ENCODE assay signal across 2 fruit fly cellular contexts in the genomic region with DNA sequence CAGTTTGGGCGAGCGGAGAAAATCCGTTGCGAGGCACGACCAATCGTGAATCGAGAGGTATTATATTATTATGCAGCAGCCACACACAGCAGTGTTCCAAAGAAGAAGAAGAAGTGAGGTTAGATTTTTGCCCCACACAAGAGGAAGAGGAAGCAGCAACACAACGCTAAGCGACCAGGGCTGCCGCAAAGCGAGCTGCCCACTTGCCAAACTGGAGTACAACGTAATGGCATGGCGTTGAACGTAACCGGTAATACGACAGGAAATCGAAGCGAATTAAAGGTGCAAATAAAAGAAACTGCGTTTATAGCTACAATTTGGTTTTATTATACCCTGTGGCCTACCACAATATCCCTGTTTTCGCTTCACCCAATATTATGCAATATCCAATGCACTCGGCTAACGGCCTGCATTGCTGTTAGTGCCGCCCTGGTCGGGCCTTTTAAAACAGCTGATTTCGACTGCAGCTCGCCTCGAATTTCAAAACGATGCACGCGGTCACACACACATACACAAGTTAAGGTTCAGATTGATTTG.
TF ChIP-seq lines count a peak whose summit lies in the region.

No protein-coding gene starts in this region.

TF ChIP-seq in whole organism, embryonic, 481 proteins besides CTCF, POLR2A, EP300 and RAD21 (continued from another document and continues in another):
- TF ChIP-seq tap (tag; optimal IDR thresholded peaks at IDR 0.05; lab: Kevin White, UChicago) (peak; percentile 34), bcd (GFP tag; optimal IDR thresholded peaks at IDR 0.05; lab: Kevin White, UChicago) (peak; percentile 86), CG42726 (GFP tag; IDR thresholded peaks at IDR 0.05; lab: Robert Waterston, UW; ENCODE audit: partially characterized antibody) (no peak), CG11504 (tag; optimal IDR thresholded peaks at IDR 0.05; lab: Kevin White, UChicago) (peak; percentile 74), lov (optimal IDR thresholded peaks at IDR 0.05; lab: Kevin White, UChicago) (no peak), lov (GFP tag; IDR thresholded peaks at IDR 0.05; lab: Robert Waterston, UW) (peak; percentile 49; the same call in 1 of the 3 replicates), Kr (GFP tag; optimal IDR thresholded peaks at IDR 0.05; lab: Kevin White, UChicago) (no peak), gsb-n (tag; optimal IDR thresholded peaks at IDR 0.05; lab: Kevin White, UChicago) (peak; percentile 63), sr (GFP tag; IDR thresholded peaks at IDR 0.05; lab: Robert Waterston, UW) (peak; percentile 53; the same call in 1 of the 3 replicates), CG30020 (tag; optimal IDR thresholded peaks at IDR 0.05; lab: Kevin White, UChicago) (peak; percentile 48), sens (GFP tag; lab: Kevin White, UChicago) (peak; percentile 97), vvl (GFP tag; IDR thresholded peaks at IDR 0.05; lab: Robert Waterston, UW) (peak; percentile 73), zen2 (GFP tag; IDR thresholded peaks at IDR 0.05; lab: Robert Waterston, UW; ENCODE audit: partially characterized antibody) (no peak), CG12942 (GFP tag; optimal IDR thresholded peaks at IDR 0.05; lab: Kevin White, UChicago) (peak; percentile 62), CG13296 (GFP tag; optimal IDR thresholded peaks at IDR 0.05; lab: Kevin White, UChicago) (peak; percentile 76), ERR (GFP tag; optimal IDR thresholded peaks at IDR 0.05; lab: Kevin White, UChicago) (peak; percentile 26), ac (GFP tag; optimal IDR thresholded peaks at IDR 0.05; lab: Kevin White, UChicago) (peak; percentile 35), bab2 (GFP tag; optimal IDR thresholded peaks at IDR 0.05; lab: Kevin White, UChicago) (peak; percentile 63), CG8388 (GFP tag; optimal IDR thresholded peaks at IDR 0.05; lab: Kevin White, UChicago) (peak; percentile 54), CG18011 (GFP tag; optimal IDR thresholded peaks at IDR 0.05; lab: Kevin White, UChicago) (peak; percentile 48), CG11560 (tag; IDR thresholded peaks at IDR 0.05; lab: Robert Waterston, UW) (no peak), sob (GFP tag; IDR thresholded peaks at IDR 0.05; lab: Robert Waterston, UW) (peak; percentile 65; the same call in 1 of the 2 replicates), Pdp1 (GFP tag; optimal IDR thresholded peaks at IDR 0.05; lab: Kevin White, UChicago) (peak; percentile 74 to 98), luna (GFP tag; optimal IDR thresholded peaks at IDR 0.05; lab: Kevin White, UChicago) (no peak), CG7839 (tag; optimal IDR thresholded peaks at IDR 0.05; lab: Kevin White, UChicago) (peak; percentile 75), seq (GFP tag; IDR thresholded peaks at IDR 0.05; lab: Robert Waterston, UW) (no peak; the same call in 1 of the 2 replicates), sima (GFP tag; optimal IDR thresholded peaks at IDR 0.05; lab: Kevin White, UChicago) (no peak), Awh (GFP tag; IDR thresholded peaks at IDR 0.05; lab: Robert Waterston, UW) (no peak), wdn (GFP tag; IDR thresholded peaks at IDR 0.05; lab: Robert Waterston, UW) (peak; percentile 65), CG17802 (tag; optimal IDR thresholded peaks at IDR 0.05; lab: Kevin White, UChicago) (no peak), CG4328 (GFP tag; optimal IDR thresholded peaks at IDR 0.05; lab: Kevin White, UChicago) (peak; percentile 85), Drgx (GFP tag; IDR thresholded peaks at IDR 0.05; lab: Robert Waterston, UW) (peak; percentile 35; the same call in 1 of the 2 replicates), CG3163 (GFP tag; optimal IDR thresholded peaks at IDR 0.05; lab: Kevin White, UChicago) (peak; percentile 74), CG11398 (GFP tag; optimal IDR thresholded peaks at IDR 0.05; lab: Kevin White, UChicago) (peak; percentile 69), CG34224 (GFP tag; IDR thresholded peaks at IDR 0.05; lab: Robert Waterston, UW; ENCODE audit: partially characterized antibody) (no peak), CG12744 (GFP tag; optimal IDR thresholded peaks at IDR 0.05; lab: Kevin White, UChicago) (peak; percentile 14), CG11723 (GFP tag; optimal IDR thresholded peaks at IDR 0.05; lab: Kevin White, UChicago) (peak; percentile 65), sqz (GFP tag; optimal IDR thresholded peaks at IDR 0.05; lab: Kevin White, UChicago) (peak; percentile 67), Neu2 (GFP tag; optimal IDR thresholded peaks at IDR 0.05; lab: Kevin White, UChicago; ENCODE audit: borderline replicate concordance) (peak; percentile 9), CG10431 (GFP tag; optimal IDR thresholded peaks at IDR 0.05; lab: Kevin White, UChicago) (peak; percentile 86), CG15073 (GFP tag; optimal IDR thresholded peaks at IDR 0.05; lab: Kevin White, UChicago) (no peak), CG10147 (GFP tag; optimal IDR thresholded peaks at IDR 0.05; lab: Kevin White, UChicago) (peak; percentile 62), CG2678 (tag; optimal IDR thresholded peaks at IDR 0.05; lab: Kevin White, UChicago) (peak; percentile 74), nerfin-1 (tag; optimal IDR thresholded peaks at IDR 0.05; lab: Kevin White, UChicago) (peak; percentile 77), knrl (GFP tag; IDR thresholded peaks at IDR 0.05; lab: Robert Waterston, UW; ENCODE audit: partially characterized antibody) (peak; percentile 44; the same call in 2 of the 3 replicates), inv (GFP tag; IDR thresholded peaks at IDR 0.05; lab: Robert Waterston, UW; ENCODE audit: partially characterized antibody) (peak; percentile 41; the same call in 1 of the 2 replicates), Ets97D (GFP tag; optimal IDR thresholded peaks at IDR 0.05; lab: Kevin White, UChicago) (peak; percentile 95), CG6791 (GFP tag; IDR thresholded peaks at IDR 0.05; lab: Robert Waterston, UW; ENCODE audit: partially characterized antibody) (peak; percentile 59; the same call in 1 of the 3 replicates), NFAT (GFP tag; IDR thresholded peaks at IDR 0.05; lab: Robert Waterston, UW) (no peak), Side (GFP tag; optimal IDR thresholded peaks at IDR 0.05; lab: Kevin White, UChicago) (peak; percentile 78), CG7556 (GFP tag; optimal IDR thresholded peaks at IDR 0.05; lab: Kevin White, UChicago) (peak; percentile 65), CG8281 (tag; optimal IDR thresholded peaks at IDR 0.05; lab: Kevin White, UChicago) (peak; percentile 53), twi (tag; optimal IDR thresholded peaks at IDR 0.05; lab: Kevin White, UChicago) (peak; percentile 41), Myb (GFP tag; optimal IDR thresholded peaks at IDR 0.05; lab: Kevin White, UChicago) (peak; percentile 75), CG7271 (tag; optimal IDR thresholded peaks at IDR 0.05; lab: Kevin White, UChicago) (peak; percentile 53), CoRest (tag; optimal IDR thresholded peaks at IDR 0.05; lab: Kevin White, UChicago) (peak; percentile 72), D19A (tag; optimal IDR thresholded peaks at IDR 0.05; lab: Kevin White, UChicago) (peak; percentile 38), dysf (GFP tag; IDR thresholded peaks at IDR 0.05; lab: Robert Waterston, UW) (peak; percentile 72; the same call in 2 of the 3 replicates), Dek (tag; optimal IDR thresholded peaks at IDR 0.05; lab: Kevin White, UChicago) (peak; percentile 70), CG11695 (GFP tag; IDR thresholded peaks at IDR 0.05; lab: Robert Waterston, UW) (peak; percentile 71)

TF ChIP-seq in whole organism, prepupa, 60 proteins besides CTCF, POLR2A, EP300 and RAD21 (continued from another document):
- peak; percentile 52; the same call in 1 of the 2 replicates for TF ChIP-seq CG11294 (GFP tag; IDR thresholded peaks at IDR 0.05; lab: Robert Waterston, UW)
- TF ChIP-seq CG32006 (GFP tag; optimal IDR thresholded peaks at IDR 0.05; lab: Kevin White, UChicago) = peak; percentile 67
- TF ChIP-seq Hr4 (GFP tag; optimal IDR thresholded peaks at IDR 0.05; lab: Kevin White, UChicago) = peak; percentile 76
- TF ChIP-seq CG3032 (tag; optimal IDR thresholded peaks at IDR 0.05; lab: Kevin White, UChicago) = peak; percentile 77
- TF ChIP-seq lz (GFP tag; optimal IDR thresholded peaks at IDR 0.05; lab: Kevin White, UChicago) = peak; percentile 84
- peak; percentile 81 for TF ChIP-seq OdsH (GFP tag; optimal IDR thresholded peaks at IDR 0.05; lab: Kevin White, UChicago)
- TF ChIP-seq esn (GFP tag; optimal IDR thresholded peaks at IDR 0.05; lab: Kevin White, UChicago) = peak; percentile 80
- TF ChIP-seq CG16779 (tag; optimal IDR thresholded peaks at IDR 0.05; lab: Kevin White, UChicago) = peak; percentile 26
- peak; percentile 73 for TF ChIP-seq pdm3 (GFP tag; optimal IDR thresholded peaks at IDR 0.05; lab: Kevin White, UChicago)
- TF ChIP-seq Gug (GFP tag; IDR thresholded peaks at IDR 0.05; lab: Robert Waterston, UW) = peak; percentile 66
- peak; percentile 63 for TF ChIP-seq fkh (GFP tag; optimal IDR thresholded peaks at IDR 0.05; lab: Kevin White, UChicago)
- peak; percentile 84 for TF ChIP-seq CG31627 (GFP tag; optimal IDR thresholded peaks at IDR 0.05; lab: Kevin White, UChicago)
